Worm (Caenorhabditis elegans): ENCODE results near the gene gst-40.

Gene gst-40

ce11 chrIV:807027-807516, 46.8 kb downstream of the gst-40 start, which contains the start of gene Y55F3BL.6:
Gene Y55F3BL.6, minus strand, starts transcription at chrIV:807077.
- TF ChIP-seq tbx-8 (GFP tag; optimal IDR thresholded peaks at IDR 0.05) (no peak), cnd-1 (tag; optimal IDR thresholded peaks at IDR 0.05) (no peak), bed-3 (GFP tag; optimal IDR thresholded peaks at IDR 0.05) (no peak), hlh-1 (tag; optimal IDR thresholded peaks at IDR 0.05) (no peak), ham-2 (GFP tag; optimal IDR thresholded peaks at IDR 0.05) (no peak)

All from whole organism, mixed stage, embryonic.